Fruit fly (Drosophila melanogaster) whole organism, prepupa: ENCODE results near the gene nan.
A peak's percentile ranks its signal among the peaks of the same experiment; 100 is the strongest.

Experiments
- CG11762 ChIP-seq: fragments of 200-800 bp; sonication (Bioruptor generic); optimal IDR thresholded peaks from 3 replicates; lab custom pipeline; 2016; ENCODE audit warnings: missing biosample characterization, missing genetic modification characterization; ENCODE audit not compliant: insufficient read depth
- CG11902 ChIP-seq: fragments of 200-800 bp; sonication (Bioruptor generic); optimal IDR thresholded peaks from 3 replicates; lab custom pipeline; 2016; ENCODE audit warnings: missing biosample characterization, missing genetic modification characterization
- CG15336 ChIP-seq: fragments of 200-800 bp; sonication (Bioruptor generic); IDR thresholded peaks from 2 replicates; pipeline ENCODE4 v1.3.6; 2022; ENCODE audit warnings: missing biosample characterization, missing genetic modification characterization
- CG1621 ChIP-seq: fragments of 200-800 bp; sonication (Bioruptor generic); optimal IDR thresholded peaks from 3 replicates; lab custom pipeline; 2018; ENCODE audit warnings: missing biosample characterization, mild to moderate bottlenecking, missing genetic modification characterization
- CG16779 ChIP-seq: fragments of 200-800 bp; sonication (Bioruptor generic); optimal IDR thresholded peaks from 3 replicates; lab custom pipeline; 2017; ENCODE audit warnings: missing biosample characterization, mild to moderate bottlenecking, missing genetic modification characterization
- CG3032 ChIP-seq: fragments of 200-800 bp; optimal IDR thresholded peaks from 2 replicates; lab custom pipeline; 2019; ENCODE audit warnings: missing biosample characterization, mild to moderate bottlenecking, missing genetic modification characterization, moderate library complexity
- CG32006 ChIP-seq: fragments of 200-800 bp; sonication (Bioruptor generic); optimal IDR thresholded peaks from 3 replicates; lab custom pipeline; 2017; ENCODE audit warnings: missing biosample characterization, mild to moderate bottlenecking, missing genetic modification characterization
- CG3919 ChIP-seq: fragments of 200-800 bp; sonication (Bioruptor generic); optimal IDR thresholded peaks from 3 replicates; lab custom pipeline; 2016; ENCODE audit warnings: missing biosample characterization, missing genetic modification characterization
- CG4318 ChIP-seq: fragments of 200-800 bp; sonication (Bioruptor generic); optimal IDR thresholded peaks from 3 replicates; lab custom pipeline; 2017; ENCODE audit warnings: missing biosample characterization, mild to moderate bottlenecking, missing genetic modification characterization
- CG6276 ChIP-seq: fragments of 200-800 bp; sonication (Bioruptor generic); optimal IDR thresholded peaks from 2 replicates; lab custom pipeline; 2017; ENCODE audit warnings: missing biosample characterization, mild to moderate bottlenecking, missing genetic modification characterization
- CG6792 ChIP-seq: fragments of 200-800 bp; sonication (Bioruptor generic); optimal IDR thresholded peaks from 3 replicates; lab custom pipeline; 2016; ENCODE audit warnings: missing biosample characterization, missing genetic modification characterization
- CG6854 ChIP-seq: fragments of 200-800 bp; sonication (Bioruptor generic); optimal IDR thresholded peaks from 2 replicates; lab custom pipeline; 2017; ENCODE audit warnings: missing biosample characterization, mild to moderate bottlenecking, missing genetic modification characterization
- CG8119 ChIP-seq: fragments of 200-800 bp; sonication (Bioruptor generic); IDR thresholded peaks from 3 replicates; pipeline ENCODE4 v1.3.6; 2022; ENCODE audit warnings: missing biosample characterization, missing genetic modification characterization
- CG8319 ChIP-seq: fragments of 200-800 bp; sonication (Bioruptor generic); optimal IDR thresholded peaks from 3 replicates; lab custom pipeline; 2016; ENCODE audit warnings: missing biosample characterization, missing genetic modification characterization
- CG8632 ChIP-seq: fragments of 200-800 bp; sonication (Bioruptor generic); optimal IDR thresholded peaks from 3 replicates; lab custom pipeline; 2016; ENCODE audit warnings: missing biosample characterization, missing genetic modification characterization
- CG9139 ChIP-seq: fragments of 200-800 bp; sonication (Bioruptor generic); optimal IDR thresholded peaks from 3 replicates; lab custom pipeline; 2017; ENCODE audit warnings: missing biosample characterization, mild to moderate bottlenecking, missing genetic modification characterization
- Eip78C ChIP-seq: fragments of 200-800 bp; sonication (Bioruptor generic); peaks from one replicate; lab custom pipeline; 2016; ENCODE audit warnings: missing biosample characterization, missing genetic modification characterization
- Ets21C ChIP-seq: fragments of 200-800 bp; sonication (Bioruptor generic); optimal IDR thresholded peaks from 3 replicates; lab custom pipeline; 2016; ENCODE audit warnings: missing biosample characterization, missing genetic modification characterization
- Gug ChIP-seq: fragments of 200-800 bp; sonication (Bioruptor generic); IDR thresholded peaks from 2 replicates; pipeline ENCODE4 v1.3.6; 2022; ENCODE audit warnings: missing biosample characterization, missing genetic modification characterization
- Hr4 ChIP-seq: fragments of 200-800 bp; sonication (Bioruptor generic); optimal IDR thresholded peaks from 3 replicates; lab custom pipeline; 2016; ENCODE audit warnings: missing biosample characterization, missing genetic modification characterization
- Lpt ChIP-seq: fragments of 200-800 bp; sonication (Bioruptor generic); optimal IDR thresholded peaks from 3 replicates; lab custom pipeline; 2016; ENCODE audit warnings: missing biosample characterization, missing genetic modification characterization
- Met ChIP-seq: fragments of 200-800 bp; sonication (Bioruptor generic); optimal IDR thresholded peaks from 3 replicates; lab custom pipeline; 2016; ENCODE audit warnings: missing biosample characterization, missing genetic modification characterization
- OdsH ChIP-seq: fragments of 200-800 bp; sonication (Bioruptor generic); optimal IDR thresholded peaks from 3 replicates; lab custom pipeline; 2016; ENCODE audit warnings: missing biosample characterization, missing genetic modification characterization
- Smox ChIP-seq: fragments of 200-800 bp; sonication (Bioruptor generic); optimal IDR thresholded peaks from 3 replicates; lab custom pipeline; 2016; ENCODE audit warnings: missing biosample characterization, missing genetic modification characterization
- Sox14 ChIP-seq: fragments of 200-800 bp; sonication (Bioruptor generic); optimal IDR thresholded peaks from 3 replicates; lab custom pipeline; 2016; ENCODE audit warnings: missing biosample characterization, missing genetic modification characterization
- acj6 ChIP-seq: fragments of 200-800 bp; sonication (Bioruptor generic); optimal IDR thresholded peaks from 3 replicates; lab custom pipeline; 2016; ENCODE audit warnings: missing biosample characterization, missing genetic modification characterization
- dac ChIP-seq: fragments of 200-800 bp; sonication (Bioruptor generic); optimal IDR thresholded peaks from 2 replicates; lab custom pipeline; 2017; ENCODE audit warnings: missing biosample characterization, mild to moderate bottlenecking, missing genetic modification characterization
- dsx ChIP-seq: fragments of 200-800 bp; optimal IDR thresholded peaks from 3 replicates; lab custom pipeline; 2019; ENCODE audit warnings: missing biosample characterization, mild to moderate bottlenecking, missing genetic modification characterization, moderate library complexity; ENCODE audit not compliant: poor library complexity, severe bottlenecking
- eg ChIP-seq: fragments of 200-800 bp; sonication (Bioruptor generic); IDR thresholded peaks from 3 replicates; pipeline ENCODE4 v1.3.6; 2022; ENCODE audit warnings: missing biosample characterization, missing genetic modification characterization
- esn ChIP-seq: fragments of 200-800 bp; sonication (Bioruptor generic); optimal IDR thresholded peaks from 2 replicates; lab custom pipeline; 2016; ENCODE audit warnings: missing biosample characterization, mild to moderate bottlenecking, missing genetic modification characterization, moderate library complexity
- fkh ChIP-seq: fragments of 200-800 bp; sonication (Bioruptor generic); optimal IDR thresholded peaks from 3 replicates; lab custom pipeline; 2017; ENCODE audit warnings: missing biosample characterization, mild to moderate bottlenecking, missing genetic modification characterization, moderate library complexity
- lz ChIP-seq: fragments of 200-800 bp; sonication (Bioruptor generic); optimal IDR thresholded peaks from 3 replicates; lab custom pipeline; 2016; ENCODE audit warnings: missing biosample characterization, missing genetic modification characterization
- net ChIP-seq: fragments of 200-800 bp; sonication (Bioruptor generic); optimal IDR thresholded peaks from 3 replicates; lab custom pipeline; 2016; ENCODE audit warnings: missing biosample characterization, missing genetic modification characterization
- salr ChIP-seq, 2 experiments: fragments of 200-800 bp; sonication (Bioruptor generic); optimal IDR thresholded peaks; 3 replicates each; lab custom pipeline; 2016 to 2018; ENCODE audit warnings: missing biosample characterization in 2 of 2, missing genetic modification characterization in 2 of 2, mild to moderate bottlenecking in 1 of 2
- ss ChIP-seq, 2 experiments: fragments of 200-800 bp; sonication (Bioruptor generic); optimal IDR thresholded peaks; 2 replicates in 1 of 2; 3 replicates in 1 of 2; lab custom pipeline; 2017 to 2018; ENCODE audit warnings: mild to moderate bottlenecking in 2 of 2, missing biosample characterization in 2 of 2, missing genetic modification characterization in 2 of 2, moderate library complexity in 1 of 2
- svp ChIP-seq: fragments of 200-800 bp; sonication (Bioruptor generic); peaks from one replicate; lab custom pipeline; 2016; ENCODE audit warnings: missing biosample characterization, missing genetic modification characterization
- topi ChIP-seq: fragments of 200-800 bp; sonication (Bioruptor generic); optimal IDR thresholded peaks from 3 replicates; lab custom pipeline; 2016; ENCODE audit warnings: missing biosample characterization, missing genetic modification characterization

Gene nan

dm6 chr3L:14200966-14201365, 11.5 kb upstream of the nan start:
- TF ChIP-seq Met (GFP tag; lab: Kevin White, UChicago) (no peak), CG16779 (tag; lab: Kevin White, UChicago) (no peak), CG1621 (tag; lab: Kevin White, UChicago) (peak; percentile 35), dsx (GFP tag; lab: Kevin White, UChicago) (peak; percentile 7), ss (GFP tag; optimal IDR thresholded peaks at IDR 0.05; lab: Kevin White, UChicago) (peak in 1 of 2 experiments; percentile 46), Sox14 (GFP tag; lab: Kevin White, UChicago) (peak; percentile 80), CG8119 (peak; percentile 37; the same call in 1 of the 3 replicates), eg (GFP tag; lab: Robert Waterston, UW) (0 out of 3 replicates have a peak, but pooled peaks have one; percentile 42), CG6276 (peak; percentile 34), CG11762 (GFP tag; lab: Kevin White, UChicago) (no peak), fkh (GFP tag; lab: Kevin White, UChicago) (peak; percentile 59), CG3919 (peak; percentile 3), net (GFP tag; lab: Kevin White, UChicago) (peak; percentile 9), Eip78C (peak; percentile 70), Lpt (peak; percentile 71), CG6854 (peak; percentile 69), CG9139 (GFP tag; lab: Kevin White, UChicago) (no peak)

dm6 chr3L:14198216-14198615, 8.8 kb upstream of the nan start:
- TF ChIP-seq CG6276 (peak; percentile 13), Ets21C (no peak)
- TF ChIP-seq, all 60 proteins: peak for 1

- peak; percentile 84 for TF ChIP-seq fkh (GFP tag; lab: Kevin White, UChicago)
- no peak for TF ChIP-seq dac (GFP tag; lab: Kevin White, UChicago)
Measured at dm6 chr3L:14195714-14196113, 6.3 kb upstream of the nan start.

dm6 chr3L:14193962-14194503, 4.6 kb upstream of the nan start:
- TF ChIP-seq esn (GFP tag; lab: Kevin White, UChicago) (no peak), CG11902 (GFP tag; lab: Kevin White, UChicago) (no peak), Gug (peak; percentile 17; the same call in 1 of the 2 replicates), Hr4 (peak; percentile 27), CG6276 (no peak), CG8119 (peak; percentile 49; the same call in 2 of the 3 replicates), Eip78C (peak; percentile 73), eg (GFP tag; lab: Robert Waterston, UW) (peak; percentile 52; the same call in 1 of the 3 replicates), CG32006 (GFP tag; lab: Kevin White, UChicago) (peak; percentile 9), fkh (GFP tag; lab: Kevin White, UChicago) (peak; percentile 76), CG15336 (GFP tag; lab: Robert Waterston, UW) (peak; percentile 64), CG6792 (GFP tag; lab: Kevin White, UChicago) (no peak), salr (GFP tag; optimal IDR thresholded peaks at IDR 0.05; lab: Kevin White, UChicago) (no peak), CG6854 (no peak), Smox (no peak), acj6 (GFP tag; lab: Kevin White, UChicago) (peak; percentile 14), svp (GFP tag; lab: Kevin White, UChicago) (no peak)

- TF ChIP-seq CG32006 (GFP tag; lab: Kevin White, UChicago): no peak
- TF ChIP-seq svp (GFP tag; lab: Kevin White, UChicago): no peak
- no peak for TF ChIP-seq Hr4
- no peak for TF ChIP-seq fkh (GFP tag; lab: Kevin White, UChicago)
- no peak for TF ChIP-seq CG4318 (GFP tag; lab: Kevin White, UChicago)
- TF ChIP-seq salr (GFP tag; optimal IDR thresholded peaks at IDR 0.05; lab: Kevin White, UChicago): no peak
- no peak for TF ChIP-seq Gug
- no peak for TF ChIP-seq CG6276
- no peak for TF ChIP-seq CG3032
- no peak for TF ChIP-seq CG8319 (GFP tag; lab: Kevin White, UChicago)
- TF ChIP-seq OdsH (GFP tag; lab: Kevin White, UChicago): no peak
- TF ChIP-seq CG8632 (GFP tag; lab: Kevin White, UChicago): no peak
- no peak for TF ChIP-seq topi
- TF ChIP-seq Smox: no peak
- TF ChIP-seq lz: no peak
- no peak for TF ChIP-seq ss (GFP tag; optimal IDR thresholded peaks at IDR 0.05; lab: Kevin White, UChicago)
Measured at dm6 chr3L:14191476-14191752, 2.0 kb upstream of the nan start.
